Fruit fly (Drosophila melanogaster): ENCODE results near the gene Ugt304A1.

Gene Ugt304A1

dm6 chr3R:11178300-11178699, 3.1 kb upstream of the Ugt304A1 start (continued):
- TF ChIP-seq vvl (GFP tag; IDR thresholded peaks at IDR 0.05) (no peak; the same call in 1 of the 2 replicates), CG1603 (tag; optimal IDR thresholded peaks at IDR 0.05) (no peak), wek (GFP tag; optimal IDR thresholded peaks at IDR 0.05) (peak; percentile 49), Hsf (GFP tag; optimal IDR thresholded peaks at IDR 0.05) (no peak), danr (GFP tag; IDR thresholded peaks at IDR 0.05) (no peak), slbo (GFP tag; IDR thresholded peaks at IDR 0.05) (no peak), Hr3 (GFP tag; optimal IDR thresholded peaks at IDR 0.05) (no peak), CG34376 (GFP tag; optimal IDR thresholded peaks at IDR 0.05) (no peak), Fer1 (GFP tag; optimal IDR thresholded peaks at IDR 0.05) (peak; percentile 22), Sox102F (GFP tag; optimal IDR thresholded peaks at IDR 0.05) (peak; percentile 5), ara (GFP tag; IDR thresholded peaks at IDR 0.05) (no peak), E2f2 (GFP tag; IDR thresholded peaks at IDR 0.05) (no peak), CG6813 (GFP tag; optimal IDR thresholded peaks at IDR 0.05) (peak; percentile 23), Oli (tag; optimal IDR thresholded peaks at IDR 0.05) (no peak), pfk (GFP tag; optimal IDR thresholded peaks at IDR 0.05) (no peak), HHEX (GFP tag; optimal IDR thresholded peaks at IDR 0.05) (peak; percentile 17), CG11723 (GFP tag; optimal IDR thresholded peaks at IDR 0.05) (no peak), CG5245 (GFP tag; optimal IDR thresholded peaks at IDR 0.05) (no peak), caup (GFP tag; optimal IDR thresholded peaks at IDR 0.05; ENCODE audit: severe bottlenecking) (no peak), CG7987 (GFP tag; optimal IDR thresholded peaks at IDR 0.05) (no peak), so (GFP tag; IDR thresholded peaks at IDR 0.05) (0 out of 3 replicates have a peak, but pooled peaks have one; percentile 17), CG4730 (GFP tag; IDR thresholded peaks at IDR 0.05) (no peak), CG10267 (tag; optimal IDR thresholded peaks at IDR 0.05) (no peak), luna (GFP tag; optimal IDR thresholded peaks at IDR 0.05) (no peak), fd102C (GFP tag; optimal IDR thresholded peaks at IDR 0.05) (no peak), Poxn (GFP tag; IDR thresholded peaks at IDR 0.05) (no peak), CG4854 (GFP tag; optimal IDR thresholded peaks at IDR 0.05) (no peak), br (optimal IDR thresholded peaks at IDR 0.05) (no peak), CG31441 (GFP tag; IDR thresholded peaks at IDR 0.05) (no peak), CG11456 (GFP tag; IDR thresholded peaks at IDR 0.05) (no peak), fru (optimal IDR thresholded peaks at IDR 0.05) (no peak), BtbVII (GFP tag; optimal IDR thresholded peaks at IDR 0.05) (peak; percentile 40), Gug (GFP tag; IDR thresholded peaks at IDR 0.05) (no peak), CG32532 (GFP tag; IDR thresholded peaks at IDR 0.05) (no peak), Sry-β (GFP tag; optimal IDR thresholded peaks at IDR 0.05) (no peak), CG11398 (GFP tag; optimal IDR thresholded peaks at IDR 0.05) (no peak), gcm (GFP tag; optimal IDR thresholded peaks at IDR 0.05) (no peak), Six4 (GFP tag; optimal IDR thresholded peaks at IDR 0.05) (no peak), Ssrp (tag; optimal IDR thresholded peaks at IDR 0.05) (no peak), ewg (GFP tag; optimal IDR thresholded peaks at IDR 0.05) (no peak), esg (GFP tag; conservative IDR thresholded peaks at IDR 0.05) (no peak), Bdp1 (GFP tag; optimal IDR thresholded peaks at IDR 0.05) (no peak), NC2α (GFP tag; optimal IDR thresholded peaks at IDR 0.05) (no peak), CG6765 (GFP tag; optimal IDR thresholded peaks at IDR 0.05) (no peak), Awh (GFP tag; IDR thresholded peaks at IDR 0.05) (no peak), insv (GFP tag; optimal IDR thresholded peaks at IDR 0.05) (no peak), Rfx (GFP tag; IDR thresholded peaks at IDR 0.05) (no peak), Tbp (GFP tag; optimal IDR thresholded peaks at IDR 0.05) (no peak), jing (GFP tag; optimal IDR thresholded peaks at IDR 0.05) (no peak), Pdp1 (GFP tag; optimal IDR thresholded peaks at IDR 0.05) (no peak), sisA (GFP tag; IDR thresholded peaks at IDR 0.05) (no peak), CG10654 (GFP tag; optimal IDR thresholded peaks at IDR 0.05) (no peak), CG9876 (GFP tag; optimal IDR thresholded peaks at IDR 0.05) (no peak)
